Fruit fly (Drosophila melanogaster): ENCODE data around the gene CG15561.
A peak's percentile ranks its signal among the peaks of the same experiment; 100 is the strongest.

The CG15561 gene

dm6 chr3R:31259947-31260346 is 44.2 kb upstream of the CG15561 start, which contains the start of gene CAH16:
Gene CAH16, plus strand, starts transcription at chr3R:31260247.
- no peak for TF ChIP-seq CG6792 (GFP tag; optimal IDR thresholded peaks at IDR 0.05)
- TF ChIP-seq CG8119 (GFP tag; IDR thresholded peaks at IDR 0.05), result no peak
- no peak for TF ChIP-seq esn (GFP tag; optimal IDR thresholded peaks at IDR 0.05)
- no peak for TF ChIP-seq CG10669 (GFP tag; optimal IDR thresholded peaks at IDR 0.05)
- no peak for TF ChIP-seq CG15336 (GFP tag; IDR thresholded peaks at IDR 0.05)
- no peak for TF ChIP-seq Hr38 (GFP tag; optimal IDR thresholded peaks at IDR 0.05)
- no peak for TF ChIP-seq dsx (GFP tag; optimal IDR thresholded peaks at IDR 0.05; ENCODE audit: poor library complexity, severe bottlenecking)
- no peak for TF ChIP-seq CG32006 (GFP tag; optimal IDR thresholded peaks at IDR 0.05)
- TF ChIP-seq achi (GFP tag; optimal IDR thresholded peaks at IDR 0.05), result no peak
- TF ChIP-seq CG10631 (GFP tag; optimal IDR thresholded peaks at IDR 0.05), result no peak
- no peak for TF ChIP-seq Sox15 (GFP tag; optimal IDR thresholded peaks at IDR 0.05)
- TF ChIP-seq CG7368 (GFP tag; optimal IDR thresholded peaks at IDR 0.05), result no peak
- no peak for TF ChIP-seq eg (GFP tag; IDR thresholded peaks at IDR 0.05)
- TF ChIP-seq Ets21C (GFP tag; optimal IDR thresholded peaks at IDR 0.05), result no peak
- no peak for TF ChIP-seq OdsH (GFP tag; optimal IDR thresholded peaks at IDR 0.05)
- TF ChIP-seq Sox102F (GFP tag; optimal IDR thresholded peaks at IDR 0.05), result no peak
- no peak for TF ChIP-seq CG9139 (GFP tag; optimal IDR thresholded peaks at IDR 0.05)
- no peak for TF ChIP-seq pdm3 (GFP tag; optimal IDR thresholded peaks at IDR 0.05)
- TF ChIP-seq Sox14 (GFP tag; optimal IDR thresholded peaks at IDR 0.05), result no peak
- no peak for TF ChIP-seq CG11902 (GFP tag; optimal IDR thresholded peaks at IDR 0.05)

- TF ChIP-seq CG9139 (GFP tag; optimal IDR thresholded peaks at IDR 0.05), result no peak
- no peak for TF ChIP-seq fkh (GFP tag; optimal IDR thresholded peaks at IDR 0.05)
- TF ChIP-seq lz (GFP tag; optimal IDR thresholded peaks at IDR 0.05), result no peak
- no peak for TF ChIP-seq Sox14 (GFP tag; optimal IDR thresholded peaks at IDR 0.05)
- TF ChIP-seq CG7368 (GFP tag; optimal IDR thresholded peaks at IDR 0.05), result no peak
- no peak for TF ChIP-seq pdm3 (GFP tag; optimal IDR thresholded peaks at IDR 0.05)
- no peak for TF ChIP-seq Hr38 (GFP tag; optimal IDR thresholded peaks at IDR 0.05)
- TF ChIP-seq Eip93F (GFP tag; optimal IDR thresholded peaks at IDR 0.05), result no peak
- TF ChIP-seq CG6854 (GFP tag; optimal IDR thresholded peaks at IDR 0.05), result no peak
- TF ChIP-seq CG1621 (tag; optimal IDR thresholded peaks at IDR 0.05), result no peak
- TF ChIP-seq esn (GFP tag; optimal IDR thresholded peaks at IDR 0.05), result no peak
- no peak for TF ChIP-seq CG11762 (GFP tag; optimal IDR thresholded peaks at IDR 0.05; ENCODE audit: insufficient read depth)
- TF ChIP-seq Gug (GFP tag; IDR thresholded peaks at IDR 0.05), result no peak
- no peak for TF ChIP-seq Met (GFP tag; optimal IDR thresholded peaks at IDR 0.05)
- no peak for TF ChIP-seq Hr39 (GFP tag; optimal IDR thresholded peaks at IDR 0.05)
- no peak for TF ChIP-seq Blimp-1 (GFP tag; optimal IDR thresholded peaks at IDR 0.05)
- TF ChIP-seq Smox (GFP tag; optimal IDR thresholded peaks at IDR 0.05), result no peak
- TF ChIP-seq net (GFP tag; optimal IDR thresholded peaks at IDR 0.05), result no peak
- TF ChIP-seq CG3032 (tag; optimal IDR thresholded peaks at IDR 0.05), result no peak
- no peak for TF ChIP-seq acj6 (GFP tag; optimal IDR thresholded peaks at IDR 0.05)
These were observed 41.6 kb upstream of the CG15561 start, which contains the start of gene CAH6 for dm6 chr3R:31257299-31257698. Gene CAH6, plus strand, starts transcription at chr3R:31257599.

- TF ChIP-seq CG34406 (GFP tag; optimal IDR thresholded peaks at IDR 0.05) (no peak), fd85E (GFP tag; optimal IDR thresholded peaks at IDR 0.05) (no peak), Ets21C (GFP tag; optimal IDR thresholded peaks at IDR 0.05) (no peak), OdsH (GFP tag; optimal IDR thresholded peaks at IDR 0.05) (no peak), fkh (GFP tag; optimal IDR thresholded peaks at IDR 0.05) (peak; percentile 84), vri (GFP tag; optimal IDR thresholded peaks at IDR 0.05) (peak; percentile 85)
These were observed 39.1 kb upstream of the CG15561 start, which contains the start of the genes CG1750 and spn-F for dm6 chr3R:31254808-31255207. Gene CG1750, minus strand, starts transcription at chr3R:31254900. Gene spn-F, plus strand, starts transcription at chr3R:31255127.

Measured in whole organism, prepupa.